Worm (Caenorhabditis elegans) whole organism, young adult: ENCODE results near the gene W03B1.3.

Experiments used
- B0019.2 ChIP-seq: fragments of 200-800 bp; sonication (Bioruptor generic); conservative IDR thresholded peaks from 2 replicates; pipeline ENCODE4 v1.3.6; 2022; ENCODE audit warnings: missing genetic modification reagents, missing genetic modification characterization, missing compliant biosample characterization
- B0336.3 ChIP-seq: fragments of 200-800 bp; sonication (Bioruptor generic); IDR thresholded peaks from 2 replicates; pipeline ENCODE4 v1.3.6; 2022; ENCODE audit warnings: missing genetic modification characterization, missing compliant biosample characterization
- C17E4.6 ChIP-seq: fragments of 200-800 bp; sonication (Bioruptor generic); IDR thresholded peaks from 2 replicates; pipeline ENCODE4 v1.3.6; 2022; ENCODE audit warnings: missing genetic modification reagents, missing genetic modification characterization, missing compliant biosample characterization
- D2030.7 ChIP-seq: fragments of 200-800 bp; sonication (Bioruptor generic); IDR thresholded peaks from 2 replicates; pipeline ENCODE4 v1.3.6; 2022; ENCODE audit warnings: missing genetic modification reagents, missing genetic modification characterization, missing compliant biosample characterization
- F55B11.4 ChIP-seq: sonication (generic microtip); optimal IDR thresholded peaks from 2 replicates; lab custom pipeline; 2016; ENCODE audit warnings: missing compliant biosample characterization, missing genetic modification characterization, borderline replicate concordance; ENCODE audit not compliant: insufficient read depth
- K11D2.4 ChIP-seq: fragments of 200-800 bp; sonication (Bioruptor generic); IDR thresholded peaks from 2 replicates; pipeline ENCODE4 v1.3.6; 2022; ENCODE audit warnings: missing genetic modification reagents, missing genetic modification characterization, missing compliant biosample characterization
- K12H6.12 ChIP-seq: fragments of 200-800 bp; sonication (Bioruptor generic); optimal IDR thresholded peaks from 2 replicates; lab custom pipeline; 2018; ENCODE audit warnings: mild to moderate bottlenecking, missing genetic modification characterization, missing compliant biosample characterization
- T26A5.8 ChIP-seq: sonication (generic microtip); optimal IDR thresholded peaks from 2 replicates; lab custom pipeline; 2016; ENCODE audit warnings: missing genetic modification characterization, missing compliant biosample characterization
- Y56A3A.18 ChIP-seq: fragments of 200-800 bp; sonication (Bioruptor generic); IDR thresholded peaks from 2 replicates; pipeline ENCODE4 v1.3.6; 2022; ENCODE audit warnings: missing genetic modification reagents, missing genetic modification characterization, missing compliant biosample characterization
- Y79H2A.3 ChIP-seq: fragments of 200-800 bp; sonication (Bioruptor generic); conservative IDR thresholded peaks from 2 replicates; pipeline ENCODE4 v1.3.6; 2022; ENCODE audit warnings: missing genetic modification reagents, missing genetic modification characterization, missing compliant biosample characterization
- Y95B8A.8 ChIP-seq: fragments of 200-800 bp; sonication (Bioruptor generic); IDR thresholded peaks from 2 replicates; pipeline ENCODE4 v1.3.6; 2022; ENCODE audit warnings: missing genetic modification reagents, missing genetic modification characterization, missing compliant biosample characterization
- ZK185.1 ChIP-seq: sonication (generic microtip); optimal IDR thresholded peaks from 2 replicates; lab custom pipeline; 2016; ENCODE audit warnings: mild to moderate bottlenecking, missing genetic modification characterization, missing compliant biosample characterization; ENCODE audit not compliant: poor library complexity, severe bottlenecking
- aptf-2 ChIP-seq: fragments of 200-800 bp; sonication (Bioruptor generic); conservative IDR thresholded peaks from 2 replicates; pipeline ENCODE4 v1.3.6; 2022; ENCODE audit warnings: missing genetic modification reagents, missing genetic modification characterization, missing compliant biosample characterization
- bed-2 ChIP-seq: fragments of 200-800 bp; sonication (Bioruptor generic); IDR thresholded peaks from 2 replicates; pipeline ENCODE4 v1.3.6; 2022; ENCODE audit warnings: missing genetic modification reagents, missing genetic modification characterization, missing compliant biosample characterization
- cebp-2 ChIP-seq: fragments of 200-800 bp; sonication (Bioruptor generic); IDR thresholded peaks from 2 replicates; pipeline ENCODE4 v1.3.6; 2022; ENCODE audit warnings: missing genetic modification characterization, missing compliant biosample characterization
- ceh-100 ChIP-seq: fragments of 200-800 bp; sonication (Bioruptor generic); IDR thresholded peaks from 2 replicates; pipeline ENCODE4 v1.3.6; 2022; ENCODE audit warnings: missing genetic modification reagents, missing genetic modification characterization, missing compliant biosample characterization
- ceh-40 ChIP-seq: fragments of 200-800 bp; sonication (Bioruptor generic); IDR thresholded peaks from 2 replicates; pipeline ENCODE4 v1.3.6; 2022; ENCODE audit warnings: missing genetic modification characterization, missing compliant biosample characterization
- ceh-58 ChIP-seq: fragments of 200-800 bp; sonication (Bioruptor generic); IDR thresholded peaks from 2 replicates; pipeline ENCODE4 v1.3.6; 2022; ENCODE audit warnings: missing genetic modification characterization, missing compliant biosample characterization
- chd-7 ChIP-seq: sonication (generic microtip); optimal IDR thresholded peaks from 2 replicates; lab custom pipeline; 2016; ENCODE audit warnings: mild to moderate bottlenecking, missing genetic modification characterization, moderate library complexity, missing compliant biosample characterization
- dox-1 ChIP-seq: fragments of 200-800 bp; sonication (Bioruptor generic); IDR thresholded peaks from 2 replicates; pipeline ENCODE4 v1.3.6; 2022; ENCODE audit warnings: missing genetic modification reagents, missing genetic modification characterization, missing compliant biosample characterization
- egl-18 ChIP-seq: fragments of 200-800 bp; sonication (Bioruptor generic); IDR thresholded peaks from 2 replicates; pipeline ENCODE4 v1.3.6; 2022; ENCODE audit warnings: missing genetic modification reagents, missing genetic modification characterization, missing compliant biosample characterization
- egrh-3 ChIP-seq: fragments of 200-800 bp; sonication (Bioruptor generic); IDR thresholded peaks from 2 replicates; pipeline ENCODE4 v1.3.6; 2022; ENCODE audit warnings: missing genetic modification reagents, missing genetic modification characterization, missing compliant biosample characterization
- ekl-4 ChIP-seq: fragments of 200-800 bp; sonication (Bioruptor generic); IDR thresholded peaks from 2 replicates; pipeline ENCODE4 v1.3.6; 2022; ENCODE audit warnings: missing genetic modification reagents, missing genetic modification characterization, missing compliant biosample characterization
- gei-17 ChIP-seq: fragments of 200-800 bp; sonication (Bioruptor generic); optimal IDR thresholded peaks from 2 replicates; lab custom pipeline; 2018; ENCODE audit warnings: mild to moderate bottlenecking, missing genetic modification characterization, missing compliant biosample characterization
- him-1 ChIP-seq: sonication (generic microtip); optimal IDR thresholded peaks from 2 replicates; lab custom pipeline; 2016; ENCODE audit warnings: missing genotype, missing genetic modification reagents, missing genetic modification characterization, missing compliant biosample characterization
- hmg-1.2 ChIP-seq: fragments of 200-800 bp; sonication (Bioruptor generic); IDR thresholded peaks from 2 replicates; pipeline ENCODE4 v1.3.6; 2022; ENCODE audit warnings: missing genetic modification reagents, missing genetic modification characterization, missing compliant biosample characterization
- hrde-1 ChIP-seq: sonication (generic microtip); optimal IDR thresholded peaks from 2 replicates; lab custom pipeline; 2016; ENCODE audit warnings: missing genetic modification characterization, mild to moderate bottlenecking, missing compliant biosample characterization, moderate library complexity, missing genotype, missing genetic modification reagents, borderline replicate concordance
- let-526 ChIP-seq: fragments of 200-800 bp; sonication (Bioruptor generic); IDR thresholded peaks from 2 replicates; pipeline ENCODE4 v1.3.6; 2022; ENCODE audit warnings: missing genetic modification reagents, missing genetic modification characterization, missing compliant biosample characterization
- let-607 ChIP-seq, 2 experiments: fragments of 200-800 bp in 1 of 2; sonication (Bioruptor generic) in 1 of 2; sonication (generic microtip) in 1 of 2; optimal IDR thresholded peaks; 2 replicates each; lab custom pipeline; 2016 to 2018; ENCODE audit warnings: mild to moderate bottlenecking in 2 of 2, missing compliant biosample characterization in 2 of 2, missing genetic modification characterization in 2 of 2, moderate library complexity in 2 of 2, missing genotype in 1 of 2
- lin-35 ChIP-seq, 3 experiments: fragments of 150-350 bp in 2 of 3; sonication (generic microtip) in 1 of 3; optimal IDR thresholded peaks; 2 replicates each; lab custom pipeline; 2014 to 2018; ENCODE audit warnings: missing biosample characterization in 3 of 3, missing genetic modification characterization in 3 of 3, missing genetic modification reagents in 3 of 3
- lin-54 ChIP-seq: fragments of 200-800 bp; sonication (Bioruptor generic); optimal IDR thresholded peaks from 2 replicates; lab custom pipeline; 2018; ENCODE audit warnings: mild to moderate bottlenecking, missing genetic modification characterization, missing compliant biosample characterization
- lsy-27 ChIP-seq: sonication (generic microtip); optimal IDR thresholded peaks from 2 replicates; lab custom pipeline; 2017; ENCODE audit warnings: missing genetic modification characterization, mild to moderate bottlenecking, missing compliant biosample characterization, antibody characterized with exemption, missing genotype, borderline replicate concordance; ENCODE audit not compliant: insufficient read depth
- mcd-1 ChIP-seq: fragments of 200-800 bp; sonication (Bioruptor generic); IDR thresholded peaks from 2 replicates; pipeline ENCODE4 v1.3.6; 2022; ENCODE audit warnings: missing genetic modification reagents, missing genetic modification characterization, missing compliant biosample characterization
- mes-4 ChIP-seq: sonication (generic microtip); optimal IDR thresholded peaks from 2 replicates; lab custom pipeline; 2016; ENCODE audit warnings: missing genotype, missing genetic modification characterization, missing compliant biosample characterization
- mxl-1 ChIP-seq: sonication (generic microtip); optimal IDR thresholded peaks from 2 replicates; lab custom pipeline; 2016; ENCODE audit warnings: missing genetic modification characterization, missing compliant biosample characterization
- nfyb-1 ChIP-seq: fragments of 200-800 bp; sonication (Bioruptor generic); IDR thresholded peaks from 2 replicates; pipeline ENCODE4 v1.3.6; 2022; ENCODE audit warnings: missing genetic modification reagents, missing genetic modification characterization, missing compliant biosample characterization
- pha-4 ChIP-seq: fragments of 150-350 bp; sonication (generic microtip); optimal IDR thresholded peaks from 2 replicates; lab custom pipeline; 2014; ENCODE audit warnings: missing biosample characterization, missing genetic modification reagents, missing genetic modification characterization
- rec-8 ChIP-seq, 2 experiments: sonication (generic microtip); optimal IDR thresholded peaks; 2 replicates each; lab custom pipeline; 2016; ENCODE audit warnings: mild to moderate bottlenecking in 2 of 2, missing genetic modification characterization in 2 of 2, missing genetic modification reagents in 2 of 2, missing genotype in 2 of 2, missing biosample characterization in 1 of 2, missing compliant biosample characterization in 1 of 2, moderate library complexity in 1 of 2
- sdz-38 ChIP-seq: sonication (generic microtip); optimal IDR thresholded peaks from 2 replicates; lab custom pipeline; 2016; ENCODE audit warnings: missing genotype, missing genetic modification characterization, missing compliant biosample characterization
- sea-2 ChIP-seq: fragments of 200-800 bp; sonication (Bioruptor generic); IDR thresholded peaks from 2 replicates; pipeline ENCODE4 v1.3.6; 2022; ENCODE audit warnings: missing genetic modification characterization, missing compliant biosample characterization
- snpc-4 ChIP-seq, 5 experiments: fragments of 150-350 bp in 1 of 5; sonication (generic microtip) in 4 of 5; optimal IDR thresholded peaks; 2 replicates each; lab custom pipeline; 2014 to 2018; ENCODE audit warnings: missing genetic modification characterization in 5 of 5, missing biosample characterization in 3 of 5, antibody characterized with exemption in 2 of 5, mild to moderate bottlenecking in 2 of 5, missing compliant biosample characterization in 2 of 5, missing genotype in 2 of 5, moderate library complexity in 2 of 5, missing genetic modification reagents in 1 of 5
- tbp1 ChIP-seq: fragments of 200-800 bp; sonication (Bioruptor generic); optimal IDR thresholded peaks from 2 replicates; lab custom pipeline; 2018; ENCODE audit warnings: mild to moderate bottlenecking, missing genetic modification characterization, missing compliant biosample characterization
- tlf-1 ChIP-seq: fragments of 200-800 bp; sonication (Bioruptor generic); optimal IDR thresholded peaks from 2 replicates; lab custom pipeline; 2018; ENCODE audit warnings: mild to moderate bottlenecking, missing genetic modification characterization, missing compliant biosample characterization
- unc-62 ChIP-seq: fragments of 150-350 bp; optimal IDR thresholded peaks from 2 replicates; lab custom pipeline; 2014; ENCODE audit warnings: missing biosample characterization, missing genetic modification reagents, missing genetic modification characterization
- xnd-1 ChIP-seq: sonication (generic microtip); optimal IDR thresholded peaks from 2 replicates; lab custom pipeline; 2016; ENCODE audit warnings: missing genotype, missing genetic modification reagents, missing genetic modification characterization, missing compliant biosample characterization
- zfh-2 ChIP-seq: fragments of 200-800 bp; sonication (Bioruptor generic); conservative IDR thresholded peaks from 2 replicates; pipeline ENCODE4 v1.3.6; 2022; ENCODE audit warnings: missing genetic modification reagents, missing genetic modification characterization, missing compliant biosample characterization
- zim-3 ChIP-seq: sonication (generic microtip); optimal IDR thresholded peaks from 2 replicates; lab custom pipeline; 2017; ENCODE audit warnings: mild to moderate bottlenecking, missing genetic modification characterization, moderate library complexity, missing compliant biosample characterization
- ztf-3 ChIP-seq: fragments of 200-800 bp; sonication (Bioruptor generic); optimal IDR thresholded peaks from 2 replicates; lab custom pipeline; 2018; ENCODE audit warnings: mild to moderate bottlenecking, missing genetic modification characterization, missing compliant biosample characterization

Gene W03B1.3

ce11 chrIV:4301202-4301601, 34.8 kb downstream of the W03B1.3 start, which contains the start of gene lgc-22:
Gene lgc-22 (plus strand): TSS chrIV:4301306.
- TF ChIP-seq lsy-27 (tag; lab: Kevin White, UChicago) (no peak), K12H6.12 (tag; lab: Kevin White, UChicago) (no peak), ZK185.1 (no peak), egrh-3 (GFP tag; lab: Robert Waterston, UW) (peak; percentile 47; the same call in 1 of the 2 replicates), K11D2.4 (GFP tag; lab: Robert Waterston, UW) (no peak), let-607 (tag; optimal IDR thresholded peaks at IDR 0.05; lab: Kevin White, UChicago) (no peak), chd-7 (tag; lab: Kevin White, UChicago) (no peak), sdz-38 (tag; lab: Kevin White, UChicago) (no peak), C17E4.6 (GFP tag; lab: Robert Waterston, UW) (no peak), ceh-100 (GFP tag; lab: Robert Waterston, UW) (no peak), him-1 (tag; lab: Kevin White, UChicago) (no peak), mxl-1 (no peak), cebp-2 (no peak), pha-4 (no peak), mcd-1 (GFP tag; lab: Robert Waterston, UW) (no peak), sea-2 (GFP tag; lab: Robert Waterston, UW) (no peak), ekl-4 (GFP tag; lab: Robert Waterston, UW) (no peak), egl-18 (GFP tag; lab: Robert Waterston, UW) (no peak), snpc-4 (GFP tag; optimal IDR thresholded peaks at IDR 0.05; lab: Kevin White, UChicago) (no peak), snpc-4 (tag; optimal IDR thresholded peaks at IDR 0.05; lab: Kevin White, UChicago) (no peak), xnd-1 (tag; lab: Kevin White, UChicago) (no peak), B0336.3 (GFP tag; lab: Robert Waterston, UW) (no peak), gei-17 (GFP tag; lab: Kevin White, UChicago) (no peak), tbp1 (no peak), aptf-2 (GFP tag; lab: Robert Waterston, UW) (no peak), let-526 (GFP tag; lab: Robert Waterston, UW) (no peak), dox-1 (peak; percentile 28; the same call in 1 of the 2 replicates), nfyb-1 (GFP tag; lab: Robert Waterston, UW) (0 out of 2 replicates have a peak, but pooled peaks have one; percentile 30), Y79H2A.3 (no peak), zim-3 (tag; lab: Kevin White, UChicago) (no peak), unc-62 (GFP tag; lab: Kevin White, UChicago) (no peak), lin-35 (GFP tag; optimal IDR thresholded peaks at IDR 0.05; lab: Kevin White, UChicago) (no peak), mes-4 (tag; lab: Kevin White, UChicago) (no peak), zfh-2 (peak; percentile 87), F55B11.4 (tag; lab: Kevin White, UChicago) (no peak), ceh-58 (no peak), lin-54 (no peak)

DNA sequence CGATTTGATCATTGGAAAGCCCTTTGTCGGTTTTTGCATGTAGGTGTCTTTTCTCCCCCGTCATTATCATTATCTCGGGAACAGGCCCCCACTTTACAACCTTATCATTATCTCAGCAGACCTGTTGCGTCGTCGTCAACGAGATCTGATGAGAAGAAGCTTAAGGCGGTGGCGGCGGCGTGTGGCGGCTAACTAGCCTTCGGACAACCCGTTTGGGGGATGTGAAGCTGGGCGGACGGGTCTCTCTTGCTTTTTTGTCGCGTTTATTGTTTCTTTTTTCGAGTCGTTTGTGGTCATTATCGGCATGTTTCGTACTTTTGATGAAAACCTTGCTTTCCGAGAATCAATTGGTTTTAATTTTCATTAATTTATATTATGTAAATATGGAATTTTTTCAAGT, 36.0 kb downstream of the W03B1.3 start:
- no peak for TF ChIP-seq bed-2
- TF ChIP-seq T26A5.8 (tag; lab: Kevin White, UChicago): no peak
- TF ChIP-seq zim-3 (tag; lab: Kevin White, UChicago): no peak
- no peak for TF ChIP-seq hrde-1 (tag; lab: Kevin White, UChicago)
- TF ChIP-seq ceh-40 (GFP tag; lab: Robert Waterston, UW): no peak
- no peak for TF ChIP-seq ztf-3
- TF ChIP-seq hmg-1.2 (GFP tag; lab: Robert Waterston, UW): no peak
- TF ChIP-seq Y95B8A.8 (GFP tag; lab: Robert Waterston, UW): no peak
- no peak for TF ChIP-seq F55B11.4 (tag; lab: Kevin White, UChicago)
- TF ChIP-seq D2030.7: no peak
- no peak for TF ChIP-seq egl-18 (GFP tag; lab: Robert Waterston, UW)
- no peak for TF ChIP-seq tlf-1 (GFP tag; lab: Kevin White, UChicago)
- TF ChIP-seq rec-8 (tag; optimal IDR thresholded peaks at IDR 0.05; lab: Kevin White, UChicago): no peak
- no peak for TF ChIP-seq nfyb-1 (GFP tag; lab: Robert Waterston, UW)
- no peak for TF ChIP-seq Y56A3A.18 (GFP tag; lab: Robert Waterston, UW)
- TF ChIP-seq B0019.2 (GFP tag; lab: Robert Waterston, UW): no peak
